Worm (Caenorhabditis elegans) whole organism, early embryonic: ENCODE data around the gene srbc-10.

ENCODE experiments used
- ama-1 ChIP-seq: fragments of 150-350 bp; optimal IDR thresholded peaks from 2 replicates; lab custom pipeline; 2014
- hmg-4 ChIP-seq: fragments of 200-800 bp; sonication (Bioruptor generic); optimal IDR thresholded peaks from 2 replicates; lab custom pipeline; 2018; ENCODE audit warnings: mild to moderate bottlenecking, missing genetic modification characterization, missing compliant biosample characterization

DNA sequence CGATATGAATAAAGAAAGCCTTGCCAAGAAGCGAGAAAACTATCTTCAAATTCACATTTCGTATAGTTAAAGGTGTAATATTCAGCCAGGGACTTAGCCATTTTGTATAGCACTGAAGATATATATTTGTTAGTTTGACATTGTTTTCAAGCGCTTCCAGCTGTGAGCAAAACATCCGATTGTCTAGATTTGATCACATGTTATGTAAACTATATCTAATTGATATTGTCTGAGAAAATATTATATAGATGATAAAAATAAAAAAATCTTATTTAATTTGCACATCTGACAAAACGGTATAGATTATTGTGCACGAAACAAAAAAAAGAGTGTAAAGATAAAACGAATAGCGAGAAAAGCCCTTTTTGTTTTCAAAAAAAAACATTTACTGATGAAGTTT, 28.1 kb downstream of the srbc-10 start, which contains the start of gene srh-89:
- no peak for TF ChIP-seq ama-1 (lab: Kevin White, UChicago)
- TF ChIP-seq hmg-4, result no peak
